Fruit fly (Drosophila melanogaster): ENCODE data around the gene CG32270.
A peak's percentile ranks its signal among the peaks of the same experiment; 100 is the strongest.

Gene CG32270

dm6 chr3L:3240597-3241367, 32.0 kb upstream of the CG32270 start (continued):
- TF ChIP-seq CG1603 (tag; optimal IDR thresholded peaks at IDR 0.05) (peak; percentile 2), Hr51 (GFP tag; optimal IDR thresholded peaks at IDR 0.05) (peak in 1 of 2 experiments; percentile 65), Ptx1 (GFP tag; IDR thresholded peaks at IDR 0.05) (0 out of 2 replicates have a peak, but pooled peaks have one; percentile 11), twi (tag; optimal IDR thresholded peaks at IDR 0.05) (peak; percentile 8), Eip74EF (GFP tag; optimal IDR thresholded peaks at IDR 0.05) (peak in 1 of 2 experiments; percentile 34), Blimp-1 (GFP tag; optimal IDR thresholded peaks at IDR 0.05) (peak; percentile 15), CG13424 (tag; optimal IDR thresholded peaks at IDR 0.05) (peak; percentile 40), sens (GFP tag) (no peak), Hr3 (GFP tag; optimal IDR thresholded peaks at IDR 0.05) (peak; percentile 25), CG8388 (GFP tag; optimal IDR thresholded peaks at IDR 0.05) (peak; percentile 30), gem (tag; optimal IDR thresholded peaks at IDR 0.05) (peak; percentile 63), CG14441 (GFP tag; IDR thresholded peaks at IDR 0.05) (peak; percentile 18; the same call in 1 of the 2 replicates), unpg (GFP tag; optimal IDR thresholded peaks at IDR 0.05) (peak; percentile 18), CG17829 (tag; optimal IDR thresholded peaks at IDR 0.05) (peak; percentile 11), row (GFP tag; IDR thresholded peaks at IDR 0.05) (peak; percentile 25; the same call in 2 of the 3 replicates), nmo (GFP tag; optimal IDR thresholded peaks at IDR 0.05) (peak; percentile 60), dysf (GFP tag; IDR thresholded peaks at IDR 0.05) (0 out of 3 replicates have a peak, but pooled peaks have one; percentile 25), chinmo (GFP tag; IDR thresholded peaks at IDR 0.05; ENCODE audit: partially characterized antibody) (0 out of 4 replicates have a peak, but pooled peaks have one; percentile 28), CG17359 (tag; optimal IDR thresholded peaks at IDR 0.05) (peak; percentile 53), sc (optimal IDR thresholded peaks at IDR 0.05) (no peak), sc (GFP tag; optimal IDR thresholded peaks at IDR 0.05) (peak; percentile 4), jigr1 (GFP tag; IDR thresholded peaks at IDR 0.05) (no peak), CG18262 (tag; optimal IDR thresholded peaks at IDR 0.05) (peak; percentile 45), CG17361 (GFP tag; IDR thresholded peaks at IDR 0.05) (0 out of 3 replicates have a peak, but pooled peaks have one; percentile 32), dmrt11E (tag; optimal IDR thresholded peaks at IDR 0.05) (peak; percentile 55), corto (GFP tag; optimal IDR thresholded peaks at IDR 0.05) (peak; percentile 90), Hr78 (GFP tag; optimal IDR thresholded peaks at IDR 0.05) (peak in 1 of 2 experiments; percentile 38), bsh (GFP tag; optimal IDR thresholded peaks at IDR 0.05) (peak; percentile 66 to 92), CG15601 (tag; optimal IDR thresholded peaks at IDR 0.05) (peak; percentile 36), ro (GFP tag; IDR thresholded peaks at IDR 0.05) (no peak), PHDP (tag; optimal IDR thresholded peaks at IDR 0.05) (peak; percentile 27), C15 (GFP tag; IDR thresholded peaks at IDR 0.05) (no peak), tap (tag; optimal IDR thresholded peaks at IDR 0.05) (peak; percentile 44), CG2678 (tag; optimal IDR thresholded peaks at IDR 0.05) (peak; percentile 30), ci (GFP tag; IDR thresholded peaks at IDR 0.05) (0 out of 3 replicates have a peak, but pooled peaks have one; percentile 43), Ravus (GFP tag; IDR thresholded peaks at IDR 0.05) (no peak), vvl (GFP tag; IDR thresholded peaks at IDR 0.05) (peak; percentile 26; the same call in 1 of the 2 replicates), CG8924 (tag; optimal IDR thresholded peaks at IDR 0.05) (peak; percentile 25), CG10267 (tag; optimal IDR thresholded peaks at IDR 0.05) (peak; percentile 5), CG2712 (tag; optimal IDR thresholded peaks at IDR 0.05) (peak; percentile 53), dpn (GFP tag; optimal IDR thresholded peaks at IDR 0.05) (peak in 1 of 2 experiments; percentile 31), Sox102F (GFP tag; optimal IDR thresholded peaks at IDR 0.05) (peak; percentile 70), Oli (tag; optimal IDR thresholded peaks at IDR 0.05) (peak; percentile 51), trem (tag; optimal IDR thresholded peaks at IDR 0.05) (peak; percentile 17), Scr (GFP tag; IDR thresholded peaks at IDR 0.05; ENCODE audit: partially characterized antibody) (no peak), phol (tag; optimal IDR thresholded peaks at IDR 0.05) (peak; percentile 34)
